Worm (Caenorhabditis elegans) whole organism, L2 larva: ENCODE measurements around the gene Y1A5A.1.

Source experiments
- C34F6.9 ChIP-seq: fragments of 150-350 bp; optimal IDR thresholded peaks from 2 replicates; lab custom pipeline; 2014; ENCODE audit warnings: missing biosample characterization, missing genetic modification characterization
- F13H6.1 ChIP-seq: sonication (generic microtip); optimal IDR thresholded peaks from 2 replicates; lab custom pipeline; 2016; ENCODE audit warnings: missing genetic modification characterization, missing compliant biosample characterization
- R02D3.7 ChIP-seq: fragments of 150-350 bp; optimal IDR thresholded peaks from 2 replicates; lab custom pipeline; 2014; ENCODE audit warnings: missing biosample characterization, missing genetic modification characterization
- Y55F3AM.14 ChIP-seq: fragments of 200-800 bp; sonication (Bioruptor generic); optimal IDR thresholded peaks from 2 replicates; lab custom pipeline; 2018; ENCODE audit warnings: mild to moderate bottlenecking, missing genetic modification characterization, missing compliant biosample characterization
- ZK546.5 ChIP-seq: sonication (generic microtip); optimal IDR thresholded peaks from 2 replicates; lab custom pipeline; 2017; ENCODE audit warnings: missing biosample characterization, missing genetic modification characterization
- alr-1 ChIP-seq: fragments of 150-350 bp; optimal IDR thresholded peaks from 2 replicates; lab custom pipeline; 2014; ENCODE audit warnings: missing biosample characterization, missing genetic modification characterization
- aly-2 ChIP-seq: fragments of 150-350 bp; optimal IDR thresholded peaks from 2 replicates; lab custom pipeline; 2014; ENCODE audit warnings: missing biosample characterization, missing genetic modification characterization
- ama-1 ChIP-seq: fragments of 150-350 bp; optimal IDR thresholded peaks from 2 replicates; lab custom pipeline; 2018; ENCODE audit warnings: inconsistent platforms
- blmp-1 ChIP-seq: sonication (generic microtip); optimal IDR thresholded peaks from 2 replicates; lab custom pipeline; 2017; ENCODE audit warnings: missing genetic modification characterization, mild to moderate bottlenecking, missing compliant biosample characterization, antibody characterized with exemption, moderate library complexity; ENCODE audit not compliant: insufficient read depth
- ceh-16 ChIP-seq: fragments of 150-350 bp; optimal IDR thresholded peaks from 2 replicates; lab custom pipeline; 2014; ENCODE audit warnings: missing biosample characterization, missing genetic modification characterization
- ceh-82 ChIP-seq: fragments of 150-350 bp; optimal IDR thresholded peaks from 2 replicates; lab custom pipeline; 2014; ENCODE audit warnings: missing biosample characterization, missing genetic modification characterization
- crh-2 ChIP-seq: sonication (generic microtip); optimal IDR thresholded peaks from 2 replicates; lab custom pipeline; 2017; ENCODE audit warnings: missing biosample characterization, missing genetic modification characterization
- dmd-4 ChIP-seq: sonication (generic microtip); optimal IDR thresholded peaks from 2 replicates; lab custom pipeline; 2017; ENCODE audit warnings: missing biosample characterization, missing genetic modification characterization
- egl-27 ChIP-seq: sonication (generic microtip); optimal IDR thresholded peaks from 3 replicates; lab custom pipeline; 2017; ENCODE audit warnings: missing biosample characterization, missing genetic modification reagents, missing genetic modification characterization
- elt-1 ChIP-seq: fragments of 150-350 bp; optimal IDR thresholded peaks from 2 replicates; lab custom pipeline; 2014; ENCODE audit warnings: missing biosample characterization, missing genetic modification characterization
- elt-3 ChIP-seq: sonication (generic microtip); optimal IDR thresholded peaks from 2 replicates; lab custom pipeline; 2017; ENCODE audit warnings: missing biosample characterization, missing genetic modification characterization
- fos-1 ChIP-seq: fragments of 150-350 bp; optimal IDR thresholded peaks from 2 replicates; lab custom pipeline; 2014; ENCODE audit warnings: missing biosample characterization, missing genetic modification characterization
- gmeb-1 ChIP-seq: fragments of 150-350 bp; optimal IDR thresholded peaks from 2 replicates; lab custom pipeline; 2014; ENCODE audit warnings: missing biosample characterization, missing genetic modification characterization
- lin-11 ChIP-seq: fragments of 150-350 bp; sonication (generic microtip); optimal IDR thresholded peaks from 2 replicates; lab custom pipeline; 2014; ENCODE audit warnings: missing biosample characterization, missing genetic modification characterization, inconsistent platforms, mixed read lengths
- lin-13 ChIP-seq: fragments of 150-350 bp; optimal IDR thresholded peaks from 2 replicates; lab custom pipeline; 2014; ENCODE audit warnings: missing biosample characterization, missing genetic modification reagents, missing genetic modification characterization
- lin-39 ChIP-seq: fragments of 150-350 bp; optimal IDR thresholded peaks from 2 replicates; lab custom pipeline; 2014; ENCODE audit warnings: missing biosample characterization, missing genetic modification reagents, missing genetic modification characterization
- lsy-2 ChIP-seq, 2 experiments: fragments of 150-350 bp in 1 of 2; sonication (generic microtip) in 1 of 2; optimal IDR thresholded peaks; 2 replicates each; lab custom pipeline; 2014 to 2017; ENCODE audit warnings: missing biosample characterization in 2 of 2, missing genetic modification characterization in 2 of 2
- mab-5 ChIP-seq: fragments of 150-350 bp; optimal IDR thresholded peaks from 2 replicates; lab custom pipeline; 2014; ENCODE audit warnings: missing biosample characterization, missing genetic modification characterization
- mbf-1 ChIP-seq: sonication (generic microtip); optimal IDR thresholded peaks from 2 replicates; lab custom pipeline; 2017; ENCODE audit warnings: missing biosample characterization, missing genetic modification characterization
- mdl-1 ChIP-seq, 2 experiments: fragments of 150-350 bp in 1 of 2; sonication (generic microtip) in 1 of 2; optimal IDR thresholded peaks; 2 replicates each; lab custom pipeline; 2017; ENCODE audit warnings: missing biosample characterization in 2 of 2, missing genetic modification characterization in 2 of 2
- nhr-10 ChIP-seq: sonication (generic microtip); optimal IDR thresholded peaks from 2 replicates; lab custom pipeline; 2017; ENCODE audit warnings: missing biosample characterization, missing genetic modification characterization
- nhr-11 ChIP-seq: fragments of 150-350 bp; optimal IDR thresholded peaks from 2 replicates; lab custom pipeline; 2014; ENCODE audit warnings: missing biosample characterization, missing genetic modification characterization
- nhr-12 ChIP-seq: fragments of 150-350 bp; optimal IDR thresholded peaks from 2 replicates; lab custom pipeline; 2014; ENCODE audit warnings: missing biosample characterization, missing genetic modification characterization
- nhr-129 ChIP-seq: fragments of 150-350 bp; optimal IDR thresholded peaks from 2 replicates; lab custom pipeline; 2014; ENCODE audit warnings: missing biosample characterization, missing genetic modification characterization
- nhr-21 ChIP-seq: fragments of 150-350 bp; optimal IDR thresholded peaks from 2 replicates; lab custom pipeline; 2014; ENCODE audit warnings: missing biosample characterization, missing genetic modification characterization
- nhr-23 ChIP-seq: fragments of 150-350 bp; optimal IDR thresholded peaks from 2 replicates; lab custom pipeline; 2014; ENCODE audit warnings: missing biosample characterization, missing genetic modification reagents, missing genetic modification characterization
- nhr-237 ChIP-seq: fragments of 150-350 bp; optimal IDR thresholded peaks from 2 replicates; lab custom pipeline; 2014; ENCODE audit warnings: missing biosample characterization, missing genetic modification characterization
- nhr-25 ChIP-seq: fragments of 150-350 bp; sonication (generic microtip); optimal IDR thresholded peaks from 3 replicates; lab custom pipeline; 2014; ENCODE audit warnings: missing biosample characterization, missing genetic modification characterization
- nhr-6 ChIP-seq: fragments of 150-350 bp; optimal IDR thresholded peaks from 2 replicates; lab custom pipeline; 2014; ENCODE audit warnings: missing biosample characterization, missing genetic modification characterization
- nhr-77 ChIP-seq: fragments of 150-350 bp; optimal IDR thresholded peaks from 2 replicates; lab custom pipeline; 2014; ENCODE audit warnings: missing biosample characterization, missing genetic modification characterization
- peb-1 ChIP-seq: fragments of 150-350 bp; optimal IDR thresholded peaks from 2 replicates; lab custom pipeline; 2014; ENCODE audit warnings: missing biosample characterization, missing genetic modification characterization
- sem-4 ChIP-seq: fragments of 150-350 bp; optimal IDR thresholded peaks from 2 replicates; lab custom pipeline; 2014; ENCODE audit warnings: missing biosample characterization, missing genetic modification reagents, missing genetic modification characterization
- sma-3 ChIP-seq: sonication (generic microtip); optimal IDR thresholded peaks from 2 replicates; lab custom pipeline; 2016; ENCODE audit warnings: missing genetic modification reagents, missing genetic modification characterization, missing compliant biosample characterization
- sma-9 ChIP-seq, 2 experiments: fragments of 150-350 bp in 1 of 2; sonication (generic microtip) in 1 of 2; optimal IDR thresholded peaks; 2 replicates each; lab custom pipeline; 2014 to 2016; ENCODE audit warnings: missing genetic modification characterization in 2 of 2, mild to moderate bottlenecking in 1 of 2, missing biosample characterization in 1 of 2, missing compliant biosample characterization in 1 of 2, missing genetic modification reagents in 1 of 2, moderate library complexity in 1 of 2
- snpc-4 ChIP-seq: fragments of 150-350 bp; optimal IDR thresholded peaks from 2 replicates; lab custom pipeline; 2014; ENCODE audit warnings: missing biosample characterization, missing genetic modification characterization
- unc-39 ChIP-seq: fragments of 150-350 bp; optimal IDR thresholded peaks from 2 replicates; lab custom pipeline; 2014; ENCODE audit warnings: missing biosample characterization, missing genetic modification characterization
- unc-55 ChIP-seq: fragments of 150-350 bp; sonication (generic microtip); optimal IDR thresholded peaks from 3 replicates; lab custom pipeline; 2014; ENCODE audit warnings: missing biosample characterization, missing genetic modification reagents, missing genetic modification characterization
- unc-62 ChIP-seq: fragments of 150-350 bp; optimal IDR thresholded peaks from 2 replicates; lab custom pipeline; 2014; ENCODE audit warnings: missing biosample characterization, missing genetic modification reagents, missing genetic modification characterization
- zag-1 ChIP-seq: fragments of 150-350 bp; optimal IDR thresholded peaks from 2 replicates; lab custom pipeline; 2014; ENCODE audit warnings: missing biosample characterization, missing genetic modification characterization
- ztf-1 ChIP-seq: fragments of 200-800 bp; sonication (Bioruptor generic); conservative IDR thresholded peaks from 2 replicates; pipeline ENCODE4 v1.3.6; 2022; ENCODE audit warnings: missing genetic modification characterization, missing compliant biosample characterization
- ztf-11 ChIP-seq: sonication (generic microtip); optimal IDR thresholded peaks from 2 replicates; lab custom pipeline; 2017; ENCODE audit warnings: missing biosample characterization, missing genetic modification characterization
- ztf-4 ChIP-seq: fragments of 150-350 bp; optimal IDR thresholded peaks from 2 replicates; lab custom pipeline; 2014; ENCODE audit warnings: missing biosample characterization, missing genetic modification characterization

Y1A5A.1 gene

ce11 chrIII:3953235-3953634 is 33.2 kb downstream of the Y1A5A.1 start:
- no peak for TF ChIP-seq nhr-11 (tag; lab: Kevin White, UChicago)
- TF ChIP-seq sem-4 (tag; lab: Kevin White, UChicago), result peak; percentile 85
- peak; percentile 47 for TF ChIP-seq nhr-6 (tag; lab: Kevin White, UChicago)
- TF ChIP-seq lin-13 (GFP tag; lab: Kevin White, UChicago), result peak; percentile 2
- peak; percentile 72 for TF ChIP-seq C34F6.9 (tag; lab: Kevin White, UChicago)
- TF ChIP-seq elt-3, result no peak
- TF ChIP-seq nhr-12 (tag; lab: Kevin White, UChicago), result no peak
- TF ChIP-seq nhr-21 (tag; lab: Kevin White, UChicago), result peak; percentile 72
- no peak for TF ChIP-seq alr-1 (tag; lab: Kevin White, UChicago)
- peak; percentile 61 for TF ChIP-seq Y55F3AM.14
- peak; percentile 12 for TF ChIP-seq blmp-1 (tag; lab: Kevin White, UChicago)
- peak; percentile 23 for TF ChIP-seq fos-1 (tag; lab: Kevin White, UChicago)
- no peak for TF ChIP-seq mbf-1 (tag; lab: Kevin White, UChicago)
- no peak for TF ChIP-seq snpc-4 (tag; lab: Kevin White, UChicago)
- TF ChIP-seq lin-39 (tag; lab: Kevin White, UChicago), result no peak
- peak; percentile 30 for TF ChIP-seq sma-3 (GFP tag; lab: Kevin White, UChicago)
- TF ChIP-seq ama-1, result peak; percentile 3
- peak; percentile 51 for TF ChIP-seq egl-27 (tag; lab: Kevin White, UChicago)
- no peak for TF ChIP-seq ZK546.5 (tag; lab: Kevin White, UChicago)
- TF ChIP-seq peb-1, result no peak
- no peak for TF ChIP-seq unc-62
- peak; percentile 89 for TF ChIP-seq sma-9 (GFP tag; optimal IDR thresholded peaks at IDR 0.05; lab: Kevin White, UChicago)
- no peak for TF ChIP-seq sma-9 (tag; optimal IDR thresholded peaks at IDR 0.05; lab: Kevin White, UChicago)
- TF ChIP-seq crh-2 (tag; lab: Kevin White, UChicago), result peak; percentile 0
- peak; percentile 66 for TF ChIP-seq F13H6.1 (tag; lab: Kevin White, UChicago)
- peak; percentile 18 for TF ChIP-seq lin-11
- TF ChIP-seq nhr-23 (tag; lab: Kevin White, UChicago), result no peak
- no peak for TF ChIP-seq gmeb-1 (tag; lab: Kevin White, UChicago)
- peak in 1 of 2 experiments; percentile 63 for TF ChIP-seq mdl-1 (tag; optimal IDR thresholded peaks at IDR 0.05; lab: Kevin White, UChicago)
- no peak for TF ChIP-seq ztf-4 (tag; lab: Kevin White, UChicago)
- TF ChIP-seq unc-55 (GFP tag; lab: Kevin White, UChicago), result peak; percentile 40
- no peak for TF ChIP-seq nhr-10
- TF ChIP-seq ceh-82 (tag; lab: Kevin White, UChicago), result no peak
- no peak for TF ChIP-seq R02D3.7
- TF ChIP-seq nhr-25, result peak; percentile 79
- no peak for TF ChIP-seq elt-1 (tag; lab: Kevin White, UChicago)
- TF ChIP-seq dmd-4 (tag; lab: Kevin White, UChicago), result no peak
- TF ChIP-seq lsy-2 (tag; optimal IDR thresholded peaks at IDR 0.05; lab: Kevin White, UChicago), result peak in 1 of 2 experiments; percentile 69
- no peak for TF ChIP-seq unc-39 (tag; lab: Kevin White, UChicago)
- TF ChIP-seq mab-5 (tag; lab: Kevin White, UChicago), result peak; percentile 38
- TF ChIP-seq nhr-77 (tag; lab: Kevin White, UChicago), result no peak
- TF ChIP-seq aly-2 (tag; lab: Kevin White, UChicago), result no peak
- TF ChIP-seq ztf-1 (GFP tag; lab: Robert Waterston, UW), result no peak
- TF ChIP-seq ceh-16 (tag; lab: Kevin White, UChicago), result peak; percentile 72
- TF ChIP-seq ztf-11 (tag; lab: Kevin White, UChicago), result no peak
- no peak for TF ChIP-seq nhr-237 (tag; lab: Kevin White, UChicago)
- peak; percentile 85 for TF ChIP-seq nhr-129 (tag; lab: Kevin White, UChicago)
- no peak for TF ChIP-seq zag-1 (tag; lab: Kevin White, UChicago)
